Worm (Caenorhabditis elegans) whole organism, L4 larva: ENCODE data around the gene cdl-1.

Experiments
- F49E8.2 ChIP-seq: sonication (generic microtip); optimal IDR thresholded peaks from 2 replicates; lab custom pipeline; 2016; ENCODE audit warnings: missing compliant biosample characterization, mild to moderate bottlenecking, missing genetic modification characterization, borderline replicate concordance
- aly-2 ChIP-seq: sonication (generic microtip); optimal IDR thresholded peaks from 2 replicates; lab custom pipeline; 2018; ENCODE audit warnings: missing biosample characterization, missing genetic modification characterization
- ces-1 ChIP-seq: fragments of 150-350 bp; sonication (generic microtip); optimal IDR thresholded peaks from 4 replicates; lab custom pipeline; 2014; ENCODE audit warnings: missing biosample characterization, missing genetic modification reagents, missing genetic modification characterization
- dve-1 ChIP-seq: sonication (generic microtip); optimal IDR thresholded peaks from 2 replicates; lab custom pipeline; 2017; ENCODE audit warnings: antibody characterized with exemption, mild to moderate bottlenecking, missing genetic modification characterization, missing compliant biosample characterization; ENCODE audit not compliant: insufficient read depth
- egl-27 ChIP-seq: sonication (generic microtip); optimal IDR thresholded peaks from 3 replicates; lab custom pipeline; 2017; ENCODE audit warnings: missing biosample characterization, missing genetic modification reagents, missing genetic modification characterization
- lin-13 ChIP-seq: fragments of 150-350 bp; optimal IDR thresholded peaks from 2 replicates; lab custom pipeline; 2014; ENCODE audit warnings: missing biosample characterization, missing genetic modification reagents, missing genetic modification characterization
- nhr-237 ChIP-seq: sonication (generic microtip); optimal IDR thresholded peaks from 2 replicates; lab custom pipeline; 2017; ENCODE audit warnings: missing biosample characterization, missing genetic modification characterization
- nhr-76 ChIP-seq: fragments of 150-350 bp; optimal IDR thresholded peaks from 2 replicates; lab custom pipeline; 2014; ENCODE audit warnings: missing biosample characterization, missing genetic modification characterization
- pqm-1 ChIP-seq: sonication (generic microtip); optimal IDR thresholded peaks from 2 replicates; lab custom pipeline; 2017; ENCODE audit warnings: missing biosample characterization, missing genetic modification characterization
- skn-1 ChIP-seq: fragments of 150-350 bp; optimal IDR thresholded peaks from 2 replicates; lab custom pipeline; 2014; ENCODE audit warnings: missing biosample characterization, missing genetic modification characterization
- ztf-11 ChIP-seq: fragments of 150-350 bp; optimal IDR thresholded peaks from 2 replicates; lab custom pipeline; 2014; ENCODE audit warnings: missing biosample characterization, missing genetic modification characterization

- TF ChIP-seq pqm-1 (tag; lab: Kevin White, UChicago) (no peak), ztf-11 (tag; lab: Kevin White, UChicago) (no peak), lin-13 (GFP tag; lab: Kevin White, UChicago) (no peak), skn-1 (no peak), nhr-76 (no peak), dve-1 (tag; lab: Kevin White, UChicago) (no peak), aly-2 (no peak), F49E8.2 (no peak), ces-1 (GFP tag; lab: Kevin White, UChicago) (no peak), nhr-237 (tag; lab: Kevin White, UChicago) (no peak), egl-27 (tag; lab: Kevin White, UChicago) (no peak)
Observed at ce11 chrII:10778026-10778425, 7.2 kb upstream of the cdl-1 start, which contains the start of gene mpz-1.
